Fruit fly (Drosophila melanogaster) whole organism, embryonic: ENCODE measurements around the gene CG42258.

Experiments
- Aef1 ChIP-seq: fragments of 200-800 bp; sonication (Bioruptor generic); IDR thresholded peaks from 3 replicates; pipeline ENCODE4 v1.3.6; 2022; ENCODE audit warnings: missing biosample characterization, missing genetic modification characterization
- Bdp1 ChIP-seq: fragments of 200-800 bp; sonication (Bioruptor generic); optimal IDR thresholded peaks from 3 replicates; lab custom pipeline; 2016; ENCODE audit warnings: missing biosample characterization, missing genetic modification characterization
- CG13624 ChIP-seq: fragments of 200-800 bp; sonication (Bioruptor generic); optimal IDR thresholded peaks from 2 replicates; lab custom pipeline; 2016; ENCODE audit warnings: missing biosample characterization, missing genetic modification characterization
- CG15479 ChIP-seq: fragments of 200-800 bp; sonication (Bioruptor generic); optimal IDR thresholded peaks from 3 replicates; lab custom pipeline; 2019; ENCODE audit warnings: missing biosample characterization, mild to moderate bottlenecking, missing genetic modification characterization, moderate library complexity
- CG15601 ChIP-seq: fragments of 200-800 bp; sonication (Bioruptor generic); optimal IDR thresholded peaks from 3 replicates; lab custom pipeline; 2019; ENCODE audit warnings: missing biosample characterization, mild to moderate bottlenecking, missing genetic modification characterization, moderate library complexity
- CG1647 ChIP-seq: fragments of 200-800 bp; sonication (Bioruptor generic); optimal IDR thresholded peaks from 3 replicates; lab custom pipeline; 2016; ENCODE audit warnings: missing biosample characterization, missing genetic modification characterization
- CG18262 ChIP-seq: fragments of 200-800 bp; optimal IDR thresholded peaks from 3 replicates; lab custom pipeline; 2019; ENCODE audit warnings: missing biosample characterization, mild to moderate bottlenecking, missing genetic modification characterization, moderate library complexity
- CG18599 ChIP-seq: fragments of 200-800 bp; sonication (Bioruptor generic); optimal IDR thresholded peaks from 3 replicates; lab custom pipeline; 2017; ENCODE audit warnings: missing biosample characterization, missing genetic modification characterization, mild to moderate bottlenecking, moderate library complexity, missing genetic modification reagents
- CG30403 ChIP-seq: fragments of 200-800 bp; sonication (Bioruptor generic); optimal IDR thresholded peaks from 3 replicates; lab custom pipeline; 2016; ENCODE audit warnings: missing biosample characterization, missing genetic modification characterization
- CG3726 ChIP-seq: fragments of 200-800 bp; sonication (Bioruptor generic); IDR thresholded peaks from 3 replicates; pipeline ENCODE4, ENCODE4 v1.3.6; 2022; ENCODE audit warnings: missing biosample characterization, missing genetic modification characterization
- CG3838 ChIP-seq: fragments of 200-800 bp; sonication (Bioruptor generic); optimal IDR thresholded peaks from 3 replicates; lab custom pipeline; 2016; ENCODE audit warnings: missing biosample characterization, missing genetic modification characterization
- CG3995 ChIP-seq: fragments of 200-800 bp; sonication (Bioruptor generic); optimal IDR thresholded peaks from 3 replicates; lab custom pipeline; 2016; ENCODE audit warnings: missing biosample characterization, missing genetic modification characterization
- CG7271 ChIP-seq: fragments of 200-800 bp; sonication (Bioruptor generic); optimal IDR thresholded peaks from 2 replicates; lab custom pipeline; 2018; ENCODE audit warnings: missing biosample characterization, mild to moderate bottlenecking, missing genetic modification characterization, moderate library complexity
- CG7556 ChIP-seq: fragments of 200-800 bp; sonication (Bioruptor generic); optimal IDR thresholded peaks from 2 replicates; lab custom pipeline; 2017; ENCODE audit warnings: missing biosample characterization, mild to moderate bottlenecking, missing genetic modification characterization
- CG7745 ChIP-seq: fragments of 200-800 bp; sonication (Bioruptor generic); optimal IDR thresholded peaks from 2 replicates; lab custom pipeline; 2018; ENCODE audit warnings: missing biosample characterization, mild to moderate bottlenecking, missing genetic modification characterization, moderate library complexity
- CG7786 ChIP-seq: fragments of 200-800 bp; sonication (Bioruptor generic); optimal IDR thresholded peaks from 2 replicates; lab custom pipeline; 2016; ENCODE audit warnings: missing biosample characterization, missing genetic modification characterization
- CG8359 ChIP-seq: fragments of 200-800 bp; sonication (Bioruptor generic); optimal IDR thresholded peaks from 2 replicates; lab custom pipeline; 2017; ENCODE audit warnings: missing biosample characterization, mild to moderate bottlenecking, missing genetic modification characterization, borderline replicate concordance
- D ChIP-seq, 2 experiments: fragments of 200-800 bp in 1 of 2; fragments of >200 bp in 1 of 2; sonication (Bioruptor generic) in 1 of 2; optimal IDR thresholded peaks; 2 replicates in 1 of 2; 3 replicates in 1 of 2; lab custom pipeline; 2017; ENCODE audit warnings: mild to moderate bottlenecking in 1 of 2, missing biosample characterization in 1 of 2, missing genetic modification characterization in 1 of 2, missing genetic modification reagents in 1 of 2
- HmgZ ChIP-seq: fragments of 200-800 bp; sonication (Bioruptor generic); optimal IDR thresholded peaks from 2 replicates; lab custom pipeline; 2018; ENCODE audit warnings: missing biosample characterization, mild to moderate bottlenecking, missing genetic modification characterization
- Hr51 ChIP-seq, 2 experiments: fragments of 200-800 bp; sonication (Bioruptor generic); optimal IDR thresholded peaks; 2 replicates in 1 of 2; 3 replicates in 1 of 2; lab custom pipeline; 2016 to 2018; ENCODE audit warnings: missing biosample characterization in 2 of 2, missing genetic modification characterization in 2 of 2, mild to moderate bottlenecking in 1 of 2, moderate library complexity in 1 of 2
- Hsf ChIP-seq: fragments of 200-800 bp; sonication (Bioruptor generic); optimal IDR thresholded peaks from 3 replicates; lab custom pipeline; 2016; ENCODE audit warnings: missing biosample characterization, missing genetic modification characterization
- MESR4 ChIP-seq: fragments of 200-800 bp; sonication (Bioruptor generic); optimal IDR thresholded peaks from 2 replicates; lab custom pipeline; 2018; ENCODE audit warnings: missing biosample characterization, mild to moderate bottlenecking, missing genetic modification characterization, moderate library complexity
- Nf-YC ChIP-seq: fragments of 200-800 bp; optimal IDR thresholded peaks from 3 replicates; lab custom pipeline; 2019; ENCODE audit warnings: missing biosample characterization, mild to moderate bottlenecking, missing genetic modification characterization, moderate library complexity
- Trl ChIP-seq, 3 experiments: fragments of >200 bp in 2 of 3; fragments of 200-800 bp in 1 of 3; sonication (Bioruptor generic) in 1 of 3; optimal IDR thresholded peaks; 2 replicates in 1 of 3; 3 replicates in 2 of 3; lab custom pipeline; 2016 to 2017; ENCODE audit warnings: missing biosample characterization in 1 of 3, missing genetic modification characterization in 1 of 3
- bcd ChIP-seq: fragments of 200-800 bp; sonication (Bioruptor generic); optimal IDR thresholded peaks from 2 replicates; lab custom pipeline; 2017; ENCODE audit warnings: missing biosample characterization, mild to moderate bottlenecking, missing genetic modification characterization
- bigmax ChIP-seq: fragments of 200-800 bp; sonication (Bioruptor generic); optimal IDR thresholded peaks from 2 replicates; lab custom pipeline; 2018; ENCODE audit warnings: missing biosample characterization, mild to moderate bottlenecking, missing genetic modification characterization
- chif ChIP-seq, 2 experiments: fragments of 200-800 bp; sonication (Bioruptor generic); optimal IDR thresholded peaks; 3 replicates each; lab custom pipeline; 2016; ENCODE audit warnings: missing biosample characterization in 2 of 2, missing genetic modification characterization in 2 of 2
- da ChIP-seq: fragments of 200-800 bp; sonication (Bioruptor generic); optimal IDR thresholded peaks from 2 replicates; lab custom pipeline; 2016; ENCODE audit warnings: missing biosample characterization, missing genetic modification characterization
- danr ChIP-seq: fragments of 200-800 bp; sonication (Bioruptor generic); IDR thresholded peaks from 2 replicates; pipeline ENCODE4 v1.3.6; 2022; ENCODE audit warnings: missing biosample characterization, missing genetic modification characterization
- dati ChIP-seq: fragments of 200-800 bp; sonication (Bioruptor generic); IDR thresholded peaks from 2 replicates; pipeline ENCODE4 v1.3.6; 2022; ENCODE audit warnings: missing biosample characterization, missing genetic modification characterization
- fd102C ChIP-seq: fragments of 200-800 bp; sonication (Bioruptor generic); optimal IDR thresholded peaks from 2 replicates; lab custom pipeline; 2018; ENCODE audit warnings: missing biosample characterization, mild to moderate bottlenecking, missing genetic modification characterization, moderate library complexity
- fd64A ChIP-seq: fragments of 200-800 bp; sonication (Bioruptor generic); optimal IDR thresholded peaks from 3 replicates; lab custom pipeline; 2018; ENCODE audit warnings: missing biosample characterization, mild to moderate bottlenecking, missing genetic modification characterization
- gem ChIP-seq: fragments of 200-800 bp; sonication (Bioruptor generic); optimal IDR thresholded peaks from 2 replicates; lab custom pipeline; 2019; ENCODE audit warnings: missing biosample characterization, mild to moderate bottlenecking, missing genetic modification characterization, moderate library complexity
- gro ChIP-seq: fragments of 200-800 bp; sonication (Bioruptor generic); optimal IDR thresholded peaks from 2 replicates; lab custom pipeline; 2016; ENCODE audit warnings: missing biosample characterization, missing genetic modification characterization
- ham ChIP-seq: fragments of 200-800 bp; sonication (Bioruptor generic); IDR thresholded peaks from 2 replicates; pipeline ENCODE4 v1.3.6; 2022; ENCODE audit warnings: missing biosample characterization, missing genetic modification characterization
- hb ChIP-seq: fragments of 200-800 bp; sonication (Bioruptor generic); IDR thresholded peaks from 3 replicates; pipeline ENCODE4 v1.3.6; 2022; ENCODE audit warnings: missing biosample characterization, missing genetic modification characterization; ENCODE audit not compliant: partially characterized antibody
- hbn ChIP-seq: fragments of 200-800 bp; sonication (Bioruptor generic); IDR thresholded peaks from 2 replicates; pipeline ENCODE4 v1.3.6; 2022; ENCODE audit warnings: missing biosample characterization, missing genetic modification characterization; ENCODE audit not compliant: partially characterized antibody
- kni ChIP-seq: fragments of 200-800 bp; sonication (Bioruptor generic); optimal IDR thresholded peaks from 3 replicates; lab custom pipeline; 2017; ENCODE audit warnings: mild to moderate bottlenecking, missing biosample characterization, missing genetic modification reagents, missing genetic modification characterization
- knrl ChIP-seq: fragments of 200-800 bp; sonication (Bioruptor generic); IDR thresholded peaks from 3 replicates; pipeline ENCODE4 v1.3.6; 2022; ENCODE audit warnings: missing biosample characterization, missing genetic modification characterization; ENCODE audit not compliant: partially characterized antibody
- oc ChIP-seq: fragments of 200-800 bp; sonication (Bioruptor generic); optimal IDR thresholded peaks from 2 replicates; lab custom pipeline; 2018; ENCODE audit warnings: missing biosample characterization, mild to moderate bottlenecking, missing genetic modification characterization, moderate library complexity
- pum ChIP-seq: fragments of 200-800 bp; sonication (Bioruptor generic); optimal IDR thresholded peaks from 2 replicates; lab custom pipeline; 2016; ENCODE audit warnings: missing biosample characterization, missing genetic modification characterization
- run ChIP-seq: fragments of 200-800 bp; sonication (Bioruptor generic); optimal IDR thresholded peaks from 3 replicates; lab custom pipeline; 2018; ENCODE audit warnings: missing biosample characterization, mild to moderate bottlenecking, missing genetic modification characterization
- salm ChIP-seq: fragments of 200-800 bp; sonication (Bioruptor generic); optimal IDR thresholded peaks from 2 replicates; lab custom pipeline; 2018; ENCODE audit warnings: missing biosample characterization, mild to moderate bottlenecking, missing genetic modification characterization
- sens-2 ChIP-seq: fragments of 200-800 bp; sonication (Bioruptor generic); IDR thresholded peaks from 2 replicates; pipeline ENCODE4 v1.3.6; 2022; ENCODE audit warnings: missing biosample characterization, missing genetic modification characterization
- slbo ChIP-seq: fragments of 200-800 bp; sonication (Bioruptor generic); IDR thresholded peaks from 2 replicates; pipeline ENCODE4 v1.3.6; 2022; ENCODE audit warnings: missing biosample characterization, missing genetic modification characterization
- slou ChIP-seq: fragments of 200-800 bp; sonication (Bioruptor generic); optimal IDR thresholded peaks from 3 replicates; lab custom pipeline; 2016; ENCODE audit warnings: missing biosample characterization, missing genetic modification characterization
- slp2 ChIP-seq: fragments of 200-800 bp; sonication (Bioruptor generic); optimal IDR thresholded peaks from 2 replicates; lab custom pipeline; 2016; ENCODE audit warnings: missing biosample characterization, missing genetic modification characterization
- tio ChIP-seq: fragments of 200-800 bp; sonication (Bioruptor generic); optimal IDR thresholded peaks from 2 replicates; lab custom pipeline; 2017; ENCODE audit warnings: missing biosample characterization, missing genetic modification characterization, inconsistent platforms
- zen2 ChIP-seq: fragments of 200-800 bp; sonication (Bioruptor generic); IDR thresholded peaks from 3 replicates; pipeline ENCODE4 v1.3.6; 2022; ENCODE audit warnings: missing biosample characterization, missing genetic modification characterization; ENCODE audit not compliant: partially characterized antibody

Gene CG42258

DNA sequence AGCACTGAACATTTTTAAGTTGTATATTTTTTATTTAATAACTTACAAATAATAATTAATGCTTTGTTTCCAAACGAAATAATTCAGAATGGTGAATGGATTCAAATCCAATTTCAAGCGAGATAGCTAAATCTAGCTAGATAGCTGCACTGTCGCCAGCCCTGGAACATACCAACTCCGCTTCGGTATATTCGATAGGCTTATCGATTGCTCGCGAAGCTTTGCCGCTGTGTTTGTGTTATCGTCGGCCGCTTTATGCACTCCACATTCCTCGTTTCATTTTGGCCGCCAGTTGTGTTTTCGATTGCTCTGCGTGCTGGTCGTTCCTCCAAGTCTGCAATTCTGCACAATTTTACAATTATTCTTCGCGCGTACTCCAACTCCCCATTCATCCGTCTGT lies 33.6 kb downstream of the CG42258 start, which contains the start of gene mdu (continued):
- peak; percentile 72 for TF ChIP-seq slbo
- TF ChIP-seq bigmax (GFP tag; lab: Kevin White, UChicago) = no peak
- TF ChIP-seq fd102C (GFP tag; lab: Kevin White, UChicago) = no peak
- TF ChIP-seq danr (GFP tag; lab: Robert Waterston, UW) = no peak
- TF ChIP-seq CG8359 (GFP tag; lab: Kevin White, UChicago) = no peak
- TF ChIP-seq da (GFP tag; lab: Kevin White, UChicago) = no peak
- TF ChIP-seq CG15601 (tag; lab: Kevin White, UChicago) = no peak
- no peak for TF ChIP-seq CG3726 (GFP tag; lab: Robert Waterston, UW)
- TF ChIP-seq Bdp1 = no peak
- TF ChIP-seq CG18599 (GFP tag; lab: Kevin White, UChicago) = peak; percentile 25
- no peak for TF ChIP-seq pum
- TF ChIP-seq slp2 = no peak
- 0 out of 3 replicates have a peak, but pooled peaks have one; percentile 6 for TF ChIP-seq zen2 (GFP tag; lab: Robert Waterston, UW)
- peak; percentile 33 for TF ChIP-seq CG18262 (tag; lab: Kevin White, UChicago)
- TF ChIP-seq Aef1 = peak; percentile 31; the same call in 1 of the 3 replicates
- no peak for TF ChIP-seq hbn
- TF ChIP-seq HmgZ (tag; lab: Kevin White, UChicago) = no peak
- peak; percentile 57 for TF ChIP-seq gem (tag; lab: Kevin White, UChicago)
- no peak for TF ChIP-seq Nf-YC (tag; lab: Kevin White, UChicago)
- no peak for TF ChIP-seq CG3838 (GFP tag; lab: Kevin White, UChicago)
- no peak for TF ChIP-seq slou (GFP tag; lab: Kevin White, UChicago)
- TF ChIP-seq Hsf (GFP tag; lab: Kevin White, UChicago) = no peak
- TF ChIP-seq oc (tag; lab: Kevin White, UChicago) = no peak
- no peak for TF ChIP-seq CG7786
- no peak for TF ChIP-seq CG7745 (tag; lab: Kevin White, UChicago)
- no peak for TF ChIP-seq ham (GFP tag; lab: Robert Waterston, UW)
- TF ChIP-seq CG15479 = no peak
- TF ChIP-seq sens-2 (GFP tag; lab: Robert Waterston, UW) = no peak
- TF ChIP-seq MESR4 (GFP tag; lab: Kevin White, UChicago) = no peak
- peak; percentile 34 for TF ChIP-seq bcd (GFP tag; lab: Kevin White, UChicago)
- TF ChIP-seq CG1647 (GFP tag; lab: Kevin White, UChicago) = no peak
- TF ChIP-seq gro (GFP tag; lab: Kevin White, UChicago) = no peak
- TF ChIP-seq tio (GFP tag; lab: Kevin White, UChicago) = no peak
- TF ChIP-seq knrl (GFP tag; lab: Robert Waterston, UW) = 0 out of 3 replicates have a peak, but pooled peaks have one; percentile 47
- TF ChIP-seq fd64A (GFP tag; lab: Kevin White, UChicago) = no peak
- no peak for TF ChIP-seq Hr51 (GFP tag; optimal IDR thresholded peaks at IDR 0.05; lab: Kevin White, UChicago)
- no peak for TF ChIP-seq CG3995 (GFP tag; lab: Kevin White, UChicago)
- TF ChIP-seq chif (GFP tag; optimal IDR thresholded peaks at IDR 0.05; lab: Kevin White, UChicago) = no peak
- 0 out of 3 replicates have a peak, but pooled peaks have one; percentile 65 for TF ChIP-seq hb (GFP tag; lab: Robert Waterston, UW)
- no peak for TF ChIP-seq Trl (optimal IDR thresholded peaks at IDR 0.05; lab: Kevin White, UChicago)
- no peak for TF ChIP-seq Trl (GFP tag; optimal IDR thresholded peaks at IDR 0.05; lab: Kevin White, UChicago)
- peak; percentile 59 for TF ChIP-seq CG30403
- no peak for TF ChIP-seq CG13624 (GFP tag; lab: Kevin White, UChicago)
- no peak for TF ChIP-seq kni
- no peak for TF ChIP-seq CG7271
- TF ChIP-seq dati (GFP tag; lab: Robert Waterston, UW) = no peak
- TF ChIP-seq salm = no peak
- TF ChIP-seq run (tag; lab: Kevin White, UChicago) = no peak
- TF ChIP-seq CG7556 (GFP tag; lab: Kevin White, UChicago) = peak; percentile 31
- no peak for TF ChIP-seq D (optimal IDR thresholded peaks at IDR 0.05; lab: Kevin White, UChicago)
- TF ChIP-seq D (GFP tag; optimal IDR thresholded peaks at IDR 0.05; lab: Kevin White, UChicago) = no peak
